1 fruit fly cellular context compared by ENCODE assay signal in genomic region chr2L:9598390-9598789, dm6.
TF ChIP-seq lines count a peak whose summit lies in the region.

No protein-coding gene starts in this region.

TF ChIP-seq in whole organism, embryonic, 481 proteins besides CTCF, POLR2A, EP300 and RAD21 (continued from another document):
- no peak for TF ChIP-seq da (GFP tag; optimal IDR thresholded peaks at IDR 0.05; lab: Kevin White, UChicago)
- no peak for TF ChIP-seq CG15514 (GFP tag; optimal IDR thresholded peaks at IDR 0.05; lab: Kevin White, UChicago)
- TF ChIP-seq Trl (optimal IDR thresholded peaks at IDR 0.05; lab: Kevin White, UChicago) = no peak
- TF ChIP-seq Trl (GFP tag; optimal IDR thresholded peaks at IDR 0.05; lab: Kevin White, UChicago) = no peak
